Fruit fly (Drosophila melanogaster) whole organism, embryonic: ENCODE measurements around the gene yellow-e3.
A peak's percentile ranks its signal among the peaks of the same experiment; 100 is the strongest.

ENCODE experiments used
- Ada2b ChIP-seq: fragments of 200-800 bp; sonication (Bioruptor generic); IDR thresholded peaks from 2 replicates; pipeline ENCODE4 v1.3.6; 2022; ENCODE audit warnings: missing biosample characterization, missing genetic modification characterization
- Atf-2 ChIP-seq: fragments of 200-800 bp; sonication (Bioruptor generic); optimal IDR thresholded peaks from 2 replicates; lab custom pipeline; 2016; ENCODE audit warnings: missing biosample characterization, missing genetic modification characterization
- Bgb ChIP-seq: fragments of 200-800 bp; sonication (Bioruptor generic); IDR thresholded peaks from 2 replicates; pipeline ENCODE4 v1.3.6; 2022; ENCODE audit warnings: missing biosample characterization, missing genetic modification characterization; ENCODE audit not compliant: partially characterized antibody
- C15 ChIP-seq: fragments of 200-800 bp; sonication (Bioruptor generic); IDR thresholded peaks from 3 replicates; pipeline ENCODE4 v1.3.6; 2022; ENCODE audit warnings: missing biosample characterization, missing genetic modification characterization
- CG1024 ChIP-seq: fragments of 200-800 bp; sonication (Bioruptor generic); IDR thresholded peaks from 2 replicates; pipeline ENCODE4 v1.3.6; 2022; ENCODE audit warnings: missing biosample characterization, missing genetic modification characterization
- CG10543 ChIP-seq: fragments of 200-800 bp; sonication (Bioruptor generic); optimal IDR thresholded peaks from 3 replicates; lab custom pipeline; 2017; ENCODE audit warnings: missing biosample characterization, mild to moderate bottlenecking, missing genetic modification characterization, moderate library complexity
- CG12391 ChIP-seq: fragments of 200-800 bp; sonication (Bioruptor generic); optimal IDR thresholded peaks from 3 replicates; lab custom pipeline; 2018; ENCODE audit warnings: missing biosample characterization, mild to moderate bottlenecking, missing genetic modification characterization, moderate library complexity
- CG14710 ChIP-seq: fragments of 200-800 bp; sonication (Bioruptor generic); optimal IDR thresholded peaks from 3 replicates; lab custom pipeline; 2019; ENCODE audit warnings: missing biosample characterization, mild to moderate bottlenecking, missing genetic modification characterization, moderate library complexity
- CG1529 ChIP-seq: fragments of 200-800 bp; sonication (Bioruptor generic); optimal IDR thresholded peaks from 3 replicates; lab custom pipeline; 2018; ENCODE audit warnings: missing biosample characterization, missing genetic modification characterization
- CG15696 ChIP-seq: fragments of 200-800 bp; sonication (Bioruptor generic); optimal IDR thresholded peaks from 2 replicates; lab custom pipeline; 2019; ENCODE audit warnings: missing biosample characterization, mild to moderate bottlenecking, missing genetic modification characterization, moderate library complexity
- CG17186 ChIP-seq: fragments of 200-800 bp; sonication (Bioruptor generic); optimal IDR thresholded peaks from 3 replicates; lab custom pipeline; 2017; ENCODE audit warnings: missing biosample characterization, missing genetic modification reagents, missing genetic modification characterization
- CG17361 ChIP-seq: fragments of 200-800 bp; sonication (Bioruptor generic); IDR thresholded peaks from 3 replicates; pipeline ENCODE4 v1.3.6; 2022; ENCODE audit warnings: missing biosample characterization, missing genetic modification characterization
- CG17912 ChIP-seq: fragments of 200-800 bp; sonication (Bioruptor generic); optimal IDR thresholded peaks from 2 replicates; lab custom pipeline; 2018; ENCODE audit warnings: missing biosample characterization, mild to moderate bottlenecking, missing genetic modification characterization
- CG3847 ChIP-seq: fragments of 200-800 bp; sonication (Bioruptor generic); IDR thresholded peaks from 2 replicates; pipeline ENCODE4 v1.3.6; 2022; ENCODE audit warnings: missing biosample characterization, missing genetic modification characterization
- CG6254 ChIP-seq: fragments of 200-800 bp; sonication (Bioruptor generic); optimal IDR thresholded peaks from 3 replicates; lab custom pipeline; 2017; ENCODE audit warnings: mild to moderate bottlenecking, missing biosample characterization, missing genetic modification reagents, missing genetic modification characterization
- CG7357 ChIP-seq: fragments of 200-800 bp; sonication (Bioruptor generic); IDR thresholded peaks from 3 replicates; pipeline ENCODE4 v1.3.6; 2022; ENCODE audit warnings: missing biosample characterization, missing genetic modification characterization
- CG8281 ChIP-seq: fragments of 200-800 bp; sonication (Bioruptor generic); optimal IDR thresholded peaks from 2 replicates; lab custom pipeline; 2018; ENCODE audit warnings: missing biosample characterization, mild to moderate bottlenecking, missing genetic modification characterization, moderate library complexity
- CG9817 ChIP-seq: fragments of 200-800 bp; sonication (Bioruptor generic); optimal IDR thresholded peaks from 2 replicates; lab custom pipeline; 2018; ENCODE audit warnings: missing biosample characterization, mild to moderate bottlenecking, missing genetic modification characterization, moderate library complexity
- CkIIα-i1 ChIP-seq: fragments of 200-800 bp; sonication (Bioruptor generic); IDR thresholded peaks from 2 replicates; pipeline ENCODE4 v1.3.6; 2022; ENCODE audit warnings: missing biosample characterization, missing genetic modification characterization
- D19A ChIP-seq: fragments of 200-800 bp; optimal IDR thresholded peaks from 3 replicates; lab custom pipeline; 2019; ENCODE audit warnings: missing biosample characterization, mild to moderate bottlenecking, missing genetic modification characterization, moderate library complexity
- D19B ChIP-seq: fragments of 200-800 bp; sonication (Bioruptor generic); optimal IDR thresholded peaks from 2 replicates; lab custom pipeline; 2017; ENCODE audit warnings: missing biosample characterization, mild to moderate bottlenecking, missing genetic modification characterization
- Doc3 ChIP-seq: fragments of 200-800 bp; sonication (Bioruptor generic); IDR thresholded peaks from 3 replicates; pipeline ENCODE4 v1.3.6; 2022; ENCODE audit warnings: missing biosample characterization, missing genetic modification characterization; ENCODE audit not compliant: partially characterized antibody
- ERR ChIP-seq: fragments of 200-800 bp; sonication (Bioruptor generic); optimal IDR thresholded peaks from 2 replicates; lab custom pipeline; 2016; ENCODE audit warnings: missing biosample characterization, missing genetic modification characterization
- Eip74EF ChIP-seq, 2 experiments: fragments of 200-800 bp in 1 of 2; fragments of >200 bp in 1 of 2; sonication (Bioruptor generic) in 1 of 2; optimal IDR thresholded peaks; 2 replicates each; lab custom pipeline; 2017 to 2019; ENCODE audit warnings: missing biosample characterization in 2 of 2, missing genetic modification characterization in 2 of 2, mild to moderate bottlenecking in 1 of 2, moderate library complexity in 1 of 2
- Gsc ChIP-seq: fragments of 200-800 bp; sonication (Bioruptor generic); IDR thresholded peaks from 2 replicates; pipeline ENCODE4 v1.3.6; 2022; ENCODE audit warnings: missing biosample characterization, missing genetic modification characterization
- HHEX ChIP-seq: fragments of 200-800 bp; sonication (Bioruptor generic); optimal IDR thresholded peaks from 3 replicates; lab custom pipeline; 2017; ENCODE audit warnings: missing biosample characterization, mild to moderate bottlenecking, missing genetic modification characterization, missing genetic modification reagents
- HLH54F ChIP-seq: fragments of 200-800 bp; sonication (Bioruptor generic); optimal IDR thresholded peaks from 3 replicates; lab custom pipeline; 2016; ENCODE audit warnings: missing biosample characterization, missing genetic modification characterization
- HmgZ ChIP-seq: fragments of 200-800 bp; sonication (Bioruptor generic); optimal IDR thresholded peaks from 2 replicates; lab custom pipeline; 2018; ENCODE audit warnings: missing biosample characterization, mild to moderate bottlenecking, missing genetic modification characterization
- Hr3 ChIP-seq: fragments of 200-800 bp; sonication (Bioruptor generic); optimal IDR thresholded peaks from 3 replicates; lab custom pipeline; 2016; ENCODE audit warnings: missing biosample characterization, missing genetic modification characterization
- Jarid2 ChIP-seq: fragments of 200-800 bp; sonication (Bioruptor generic); optimal IDR thresholded peaks from 3 replicates; lab custom pipeline; 2017; ENCODE audit warnings: mild to moderate bottlenecking, missing biosample characterization, missing genetic modification reagents, missing genetic modification characterization
- NC2β ChIP-seq: fragments of 200-800 bp; sonication (Bioruptor generic); optimal IDR thresholded peaks from 2 replicates; lab custom pipeline; 2016; ENCODE audit warnings: missing biosample characterization, missing genetic modification characterization
- Neu2 ChIP-seq: fragments of 200-800 bp; sonication (Bioruptor generic); optimal IDR thresholded peaks from 3 replicates; lab custom pipeline; 2016; ENCODE audit warnings: missing biosample characterization, missing genetic modification characterization, borderline replicate concordance
- NfI ChIP-seq: fragments of 200-800 bp; sonication (Bioruptor generic); optimal IDR thresholded peaks from 3 replicates; lab custom pipeline; 2018; ENCODE audit warnings: missing biosample characterization, mild to moderate bottlenecking, missing genetic modification characterization, moderate library complexity
- Tbp ChIP-seq: fragments of >200 bp; optimal IDR thresholded peaks from 2 replicates; lab custom pipeline; 2018; ENCODE audit warnings: missing biosample characterization, missing genetic modification characterization
- Vsx1 ChIP-seq: fragments of 200-800 bp; sonication (Bioruptor generic); optimal IDR thresholded peaks from 2 replicates; lab custom pipeline; 2017; ENCODE audit warnings: missing biosample characterization, mild to moderate bottlenecking, missing genetic modification characterization, missing genetic modification reagents
- crp ChIP-seq, 2 experiments: fragments of 200-800 bp; sonication (Bioruptor generic); optimal IDR thresholded peaks; 2 replicates in 1 of 2; 3 replicates in 1 of 2; lab custom pipeline; 2017; ENCODE audit warnings: missing biosample characterization in 2 of 2, missing genetic modification characterization in 2 of 2, mild to moderate bottlenecking in 1 of 2, moderate library complexity in 1 of 2
- fru ChIP-seq: fragments of >200 bp; optimal IDR thresholded peaks from 2 replicates; lab custom pipeline; 2017
- gce ChIP-seq: fragments of 200-800 bp; sonication (Bioruptor generic); IDR thresholded peaks from 3 replicates; pipeline ENCODE4 v1.3.6; 2022; ENCODE audit warnings: missing biosample characterization, missing genetic modification characterization
- gfzf ChIP-seq: fragments of 200-800 bp; sonication (Bioruptor generic); optimal IDR thresholded peaks from 2 replicates; lab custom pipeline; 2016; ENCODE audit warnings: missing biosample characterization, mild to moderate bottlenecking, missing genetic modification characterization, moderate library complexity
- gsb ChIP-seq: fragments of 200-800 bp; sonication (Bioruptor generic); IDR thresholded peaks from 2 replicates; pipeline ENCODE4 v1.3.6; 2022; ENCODE audit warnings: missing biosample characterization, missing genetic modification characterization
- lilli ChIP-seq: fragments of 200-800 bp; sonication (Bioruptor generic); optimal IDR thresholded peaks from 3 replicates; lab custom pipeline; 2016; ENCODE audit warnings: missing biosample characterization, missing genetic modification characterization
- nau ChIP-seq: fragments of 200-800 bp; sonication (Bioruptor generic); optimal IDR thresholded peaks from 3 replicates; lab custom pipeline; 2017; ENCODE audit warnings: missing biosample characterization, mild to moderate bottlenecking, missing genetic modification characterization, missing genetic modification reagents
- odd ChIP-seq: fragments of 200-800 bp; sonication (Bioruptor generic); optimal IDR thresholded peaks from 2 replicates; lab custom pipeline; 2017; ENCODE audit warnings: missing biosample characterization, mild to moderate bottlenecking, missing genetic modification characterization
- p53 ChIP-seq: fragments of 200-800 bp; sonication (Bioruptor generic); optimal IDR thresholded peaks from 2 replicates; lab custom pipeline; 2016; ENCODE audit warnings: missing biosample characterization, missing genetic modification characterization
- peb ChIP-seq: fragments of 200-800 bp; sonication (Bioruptor generic); IDR thresholded peaks from 2 replicates; pipeline ENCODE4 v1.3.6; 2022; ENCODE audit warnings: missing biosample characterization, missing genetic modification characterization
- prd ChIP-seq, 3 experiments: fragments of >200 bp in 2 of 3; fragments of 200-800 bp in 1 of 3; sonication (Bioruptor generic) in 1 of 3; optimal IDR thresholded peaks in 2 of 3; IDR thresholded peaks in 1 of 3; 2 replicates in 2 of 3; 3 replicates in 1 of 3; pipeline versions ENCODE4 v1.3.6 to Lab custom; 2017 to 2022; ENCODE audit warnings: missing biosample characterization in 1 of 3, missing genetic modification characterization in 1 of 3
- zen ChIP-seq: fragments of 200-800 bp; sonication (Bioruptor generic); optimal IDR thresholded peaks from 3 replicates; lab custom pipeline; 2018; ENCODE audit warnings: missing biosample characterization, mild to moderate bottlenecking, missing genetic modification characterization, moderate library complexity
- zen2 ChIP-seq: fragments of 200-800 bp; sonication (Bioruptor generic); IDR thresholded peaks from 3 replicates; pipeline ENCODE4 v1.3.6; 2022; ENCODE audit warnings: missing biosample characterization, missing genetic modification characterization; ENCODE audit not compliant: partially characterized antibody

Gene yellow-e3

DNA sequence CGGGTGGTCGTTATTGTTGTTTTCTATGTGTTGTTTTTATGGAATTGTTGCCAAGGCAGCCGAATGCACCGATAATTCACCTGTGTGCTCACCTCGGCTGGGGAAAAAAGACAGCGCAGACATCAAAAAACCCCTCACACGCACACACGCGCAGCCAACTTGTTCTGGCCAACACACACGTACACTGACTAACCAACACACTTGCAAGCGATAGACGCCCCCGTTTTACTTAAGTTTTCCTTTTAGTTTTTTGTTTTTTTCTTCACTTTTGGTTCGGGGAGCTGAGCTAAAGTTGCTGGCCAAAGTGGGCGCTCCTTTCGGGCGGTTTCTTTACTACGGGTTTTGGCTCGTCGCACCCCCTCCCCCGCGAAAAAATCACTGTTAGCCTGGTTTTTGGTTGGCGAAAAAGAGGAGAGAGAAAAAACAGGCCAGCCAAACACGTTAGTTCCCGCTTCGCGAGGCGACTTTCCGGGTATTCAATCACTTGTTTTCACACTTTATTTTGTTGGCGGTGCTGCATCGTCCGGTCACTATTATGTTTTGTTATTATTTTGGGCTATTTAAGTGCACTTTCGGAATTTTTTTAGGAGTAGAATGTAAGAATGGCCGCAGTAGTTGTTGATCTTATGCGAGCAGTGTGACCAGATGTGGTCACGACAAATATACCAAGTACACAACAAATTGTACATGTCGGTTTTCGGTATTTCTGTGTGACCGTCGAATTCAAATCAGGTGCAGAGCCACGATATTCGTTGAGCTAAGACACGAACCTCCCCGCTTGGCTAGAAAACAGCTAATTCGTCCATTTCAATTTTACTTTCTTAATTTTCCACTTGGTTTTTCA, 29.9 kb upstream of the yellow-e3 start, which contains the start of gene yrt (continued):
- no peak for TF ChIP-seq Vsx1 (GFP tag; lab: Kevin White, UChicago)
- TF ChIP-seq zen2 (GFP tag; lab: Robert Waterston, UW), result no peak
- no peak for TF ChIP-seq Atf-2 (GFP tag; lab: Kevin White, UChicago)
- TF ChIP-seq CG17186 (GFP tag; lab: Kevin White, UChicago), result peak; percentile 26
- TF ChIP-seq CG17912, result no peak
- TF ChIP-seq Ada2b, result no peak
- no peak for TF ChIP-seq CG9817
- no peak for TF ChIP-seq odd
- TF ChIP-seq gce (GFP tag; lab: Robert Waterston, UW), result no peak
- TF ChIP-seq HLH54F (GFP tag; lab: Kevin White, UChicago), result no peak
- TF ChIP-seq D19A (tag; lab: Kevin White, UChicago), result no peak
- TF ChIP-seq gfzf (GFP tag; lab: Kevin White, UChicago), result peak; percentile 96
- TF ChIP-seq CG7357 (GFP tag; lab: Robert Waterston, UW), result no peak
- peak; percentile 58 for TF ChIP-seq CG14710
- TF ChIP-seq CG17361 (GFP tag; lab: Robert Waterston, UW), result 0 out of 3 replicates have a peak, but pooled peaks have one; percentile 15
- no peak for TF ChIP-seq D19B (GFP tag; lab: Kevin White, UChicago)
- TF ChIP-seq peb (GFP tag; lab: Robert Waterston, UW), result no peak
- TF ChIP-seq Gsc (GFP tag; lab: Robert Waterston, UW), result no peak
- TF ChIP-seq CG15696, result peak; percentile 13
- TF ChIP-seq C15, result no peak
- peak; percentile 50 for TF ChIP-seq Jarid2
- peak; percentile 25 for TF ChIP-seq zen (tag; lab: Kevin White, UChicago)
- no peak for TF ChIP-seq nau (GFP tag; lab: Kevin White, UChicago)
- no peak for TF ChIP-seq Hr3 (GFP tag; lab: Kevin White, UChicago)
- no peak for TF ChIP-seq CG8281 (tag; lab: Kevin White, UChicago)
- TF ChIP-seq prd (optimal IDR thresholded peaks at IDR 0.05; lab: Kevin White, UChicago), result no peak
- TF ChIP-seq prd (GFP tag; IDR thresholded peaks at IDR 0.05; lab: Robert Waterston, UW), result no peak
- TF ChIP-seq crp (GFP tag; optimal IDR thresholded peaks at IDR 0.05; lab: Kevin White, UChicago), result no peak
- TF ChIP-seq lilli (GFP tag; lab: Kevin White, UChicago), result no peak
- no peak for TF ChIP-seq ERR (GFP tag; lab: Kevin White, UChicago)
- TF ChIP-seq fru (lab: Kevin White, UChicago), result no peak
- TF ChIP-seq Doc3 (GFP tag; lab: Robert Waterston, UW), result no peak
- TF ChIP-seq CkIIα-i1, result no peak
- peak; percentile 32 for TF ChIP-seq HmgZ (tag; lab: Kevin White, UChicago)
- no peak for TF ChIP-seq NC2β (GFP tag; lab: Kevin White, UChicago)
- TF ChIP-seq gsb (GFP tag; lab: Robert Waterston, UW), result no peak
- no peak for TF ChIP-seq CG1024 (GFP tag; lab: Robert Waterston, UW)
- TF ChIP-seq Eip74EF (GFP tag; optimal IDR thresholded peaks at IDR 0.05; lab: Kevin White, UChicago), result no peak
- no peak for TF ChIP-seq Neu2 (GFP tag; lab: Kevin White, UChicago)
- no peak for TF ChIP-seq CG6254 (GFP tag; lab: Kevin White, UChicago)
- no peak for TF ChIP-seq CG10543 (GFP tag; lab: Kevin White, UChicago)
- TF ChIP-seq Bgb (GFP tag; lab: Robert Waterston, UW), result peak; percentile 30; the same call in 1 of the 2 replicates
- peak; percentile 19 for TF ChIP-seq CG12391
- peak; percentile 50 for TF ChIP-seq CG3847 (GFP tag; lab: Robert Waterston, UW)
- no peak for TF ChIP-seq CG1529 (GFP tag; lab: Kevin White, UChicago)
- no peak for TF ChIP-seq p53
- TF ChIP-seq Tbp (GFP tag; lab: Kevin White, UChicago), result no peak
- no peak for TF ChIP-seq NfI (GFP tag; lab: Kevin White, UChicago)
- TF ChIP-seq HHEX (GFP tag; lab: Kevin White, UChicago), result no peak
